Worm (Caenorhabditis elegans) whole organism, late embryonic: ENCODE measurements around the gene ZC15.10.

ENCODE experiments used
- ceh-31 ChIP-seq: sonication (generic microtip); optimal IDR thresholded peaks from 2 replicates; lab custom pipeline; 2016; ENCODE audit warnings: missing genetic modification characterization, missing compliant biosample characterization
- ceh-9 ChIP-seq: sonication (generic microtip); optimal IDR thresholded peaks from 2 replicates; lab custom pipeline; 2016; ENCODE audit warnings: mild to moderate bottlenecking, missing genetic modification characterization, inconsistent platforms, missing compliant biosample characterization
- dmd-4 ChIP-seq: sonication (generic microtip); optimal IDR thresholded peaks from 2 replicates; lab custom pipeline; 2016; ENCODE audit warnings: borderline replicate concordance, missing genetic modification characterization, missing compliant biosample characterization
- dve-1 ChIP-seq: sonication (generic microtip); optimal IDR thresholded peaks from 2 replicates; lab custom pipeline; 2017; ENCODE audit warnings: antibody characterized with exemption, mild to moderate bottlenecking, missing genetic modification characterization, missing compliant biosample characterization
- gmeb-2 ChIP-seq: sonication (generic microtip); optimal IDR thresholded peaks from 2 replicates; lab custom pipeline; 2016; ENCODE audit warnings: missing genetic modification characterization, inconsistent platforms, missing compliant biosample characterization
- nfya-1 ChIP-seq: sonication (generic microtip); optimal IDR thresholded peaks from 2 replicates; lab custom pipeline; 2017; ENCODE audit warnings: missing genetic modification characterization, mild to moderate bottlenecking, missing compliant biosample characterization, antibody characterized with exemption, moderate library complexity
- nhr-11 ChIP-seq: fragments of 150-350 bp; optimal IDR thresholded peaks from 2 replicates; lab custom pipeline; 2014; ENCODE audit warnings: missing biosample characterization, missing genetic modification characterization
- pax-1 ChIP-seq: fragments of 150-350 bp; optimal IDR thresholded peaks from 2 replicates; lab custom pipeline; 2014; ENCODE audit warnings: missing biosample characterization, missing genetic modification characterization
- sox-4 ChIP-seq: sonication (generic microtip); optimal IDR thresholded peaks from 2 replicates; lab custom pipeline; 2017; ENCODE audit warnings: mild to moderate bottlenecking, missing genetic modification characterization, inconsistent platforms, missing compliant biosample characterization

DNA sequence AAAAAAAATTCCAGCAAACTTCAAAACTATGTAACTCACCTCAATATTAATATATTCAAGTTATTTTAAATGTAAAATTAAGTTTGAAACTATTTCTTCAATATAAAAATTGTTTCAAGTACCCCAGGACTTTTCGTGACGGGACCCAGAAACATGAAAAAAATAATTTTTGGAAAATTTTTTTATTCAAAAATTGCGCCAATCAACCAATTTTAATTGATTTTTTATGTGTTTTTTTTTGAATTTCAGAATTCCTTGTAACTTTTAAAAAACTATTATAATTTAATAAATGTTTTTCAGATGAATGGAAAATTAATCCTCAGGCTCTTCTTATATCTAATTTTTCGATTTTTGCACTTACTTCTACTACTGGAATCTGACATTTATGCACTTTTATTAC is 12.9 kb upstream of the ZC15.10 start, which contains the start of gene ZC15.5:
- TF ChIP-seq sox-4 (tag; lab: Kevin White, UChicago) = no peak
- no peak for TF ChIP-seq dve-1 (tag; lab: Kevin White, UChicago)
- TF ChIP-seq nfya-1 = no peak
- no peak for TF ChIP-seq ceh-31
- no peak for TF ChIP-seq gmeb-2 (tag; lab: Kevin White, UChicago)
- TF ChIP-seq ceh-9 (tag; lab: Kevin White, UChicago) = no peak
- TF ChIP-seq nhr-11 = no peak
- TF ChIP-seq pax-1 (tag; lab: Kevin White, UChicago) = no peak
- no peak for TF ChIP-seq dmd-4 (tag; lab: Kevin White, UChicago)
